Fruit fly (Drosophila melanogaster) whole organism, adult: ENCODE results near the gene MBD-like.

Experiments used
- CG11617 ChIP-seq: fragments of 200-800 bp; sonication (Bioruptor generic); optimal IDR thresholded peaks from 2 replicates; lab custom pipeline; 2017; ENCODE audit warnings: mild to moderate bottlenecking, missing biosample characterization, missing genetic modification reagents, missing genetic modification characterization
- CG12768 ChIP-seq: fragments of 200-800 bp; sonication (Bioruptor generic); optimal IDR thresholded peaks from 2 replicates; lab custom pipeline; 2017; ENCODE audit warnings: missing biosample characterization, missing genetic modification characterization, mild to moderate bottlenecking, moderate library complexity, missing genetic modification reagents
- CG14711 ChIP-seq: fragments of 200-800 bp; sonication (Bioruptor generic); optimal IDR thresholded peaks from 2 replicates; lab custom pipeline; 2018; ENCODE audit warnings: missing biosample characterization, mild to moderate bottlenecking, missing genetic modification characterization, moderate library complexity
- CG1620 ChIP-seq: fragments of 200-800 bp; sonication (Bioruptor generic); optimal IDR thresholded peaks from 2 replicates; lab custom pipeline; 2016; ENCODE audit warnings: missing biosample characterization, missing genetic modification characterization
- CG33017 ChIP-seq: fragments of 200-800 bp; sonication (Bioruptor generic); optimal IDR thresholded peaks from 2 replicates; lab custom pipeline; 2018; ENCODE audit warnings: missing biosample characterization, mild to moderate bottlenecking, missing genetic modification characterization, moderate library complexity
- CG5204 ChIP-seq: fragments of 200-800 bp; sonication (Bioruptor generic); optimal IDR thresholded peaks from 2 replicates; lab custom pipeline; 2016; ENCODE audit warnings: missing biosample characterization, missing genetic modification characterization
- CG7045 ChIP-seq: fragments of 200-800 bp; sonication (Bioruptor generic); optimal IDR thresholded peaks from 2 replicates; lab custom pipeline; 2017; ENCODE audit warnings: missing biosample characterization, mild to moderate bottlenecking, missing genetic modification characterization
- CG7101 ChIP-seq: fragments of 200-800 bp; sonication (Bioruptor generic); optimal IDR thresholded peaks from 2 replicates; lab custom pipeline; 2018; ENCODE audit warnings: missing biosample characterization, mild to moderate bottlenecking, missing genetic modification characterization, moderate library complexity
- Clk ChIP-seq: fragments of 200-800 bp; sonication (Bioruptor generic); optimal IDR thresholded peaks from 2 replicates; lab custom pipeline; 2017; ENCODE audit warnings: missing biosample characterization, missing genetic modification characterization
- Crg-1 ChIP-seq: fragments of 200-800 bp; sonication (Bioruptor generic); optimal IDR thresholded peaks from 2 replicates; lab custom pipeline; 2016; ENCODE audit warnings: missing biosample characterization, missing genetic modification characterization
- Hr96 ChIP-seq: fragments of 200-800 bp; sonication (Bioruptor generic); optimal IDR thresholded peaks from 2 replicates; lab custom pipeline; 2016; ENCODE audit warnings: missing biosample characterization, missing genetic modification characterization
- Mnt ChIP-seq: fragments of 200-800 bp; sonication (Bioruptor generic); optimal IDR thresholded peaks from 2 replicates; lab custom pipeline; 2016; ENCODE audit warnings: missing biosample characterization, mild to moderate bottlenecking, missing genetic modification characterization
- bab1 ChIP-seq: fragments of 200-800 bp; sonication (Bioruptor generic); optimal IDR thresholded peaks from 3 replicates; lab custom pipeline; 2019; ENCODE audit warnings: missing biosample characterization, mild to moderate bottlenecking, missing genetic modification characterization, moderate library complexity
- cic ChIP-seq: fragments of 200-800 bp; sonication (Bioruptor generic); optimal IDR thresholded peaks from 2 replicates; lab custom pipeline; 2017; ENCODE audit warnings: missing biosample characterization, mild to moderate bottlenecking, missing genetic modification characterization, moderate library complexity
- cnc ChIP-seq, 2 experiments: fragments of >200 bp; optimal IDR thresholded peaks; 2 replicates each; lab custom pipeline; 2017
- kay ChIP-seq: fragments of 200-800 bp; sonication (Bioruptor generic); peaks from one replicate; lab custom pipeline; 2016; ENCODE audit warnings: missing biosample characterization, missing genetic modification characterization, borderline replicate concordance
- ovo ChIP-seq: fragments of 200-800 bp; sonication (Bioruptor generic); optimal IDR thresholded peaks from 2 replicates; lab custom pipeline; 2016; ENCODE audit warnings: missing biosample characterization, missing genetic modification characterization
- pad ChIP-seq: fragments of 200-800 bp; sonication (Bioruptor generic); optimal IDR thresholded peaks from 3 replicates; lab custom pipeline; 2017; ENCODE audit warnings: missing biosample characterization, missing genetic modification characterization, mild to moderate bottlenecking, moderate library complexity, missing genetic modification reagents
- tj ChIP-seq: fragments of 200-800 bp; sonication (Bioruptor generic); optimal IDR thresholded peaks from 3 replicates; lab custom pipeline; 2017; ENCODE audit warnings: missing biosample characterization, mild to moderate bottlenecking, missing genetic modification characterization, moderate library complexity
- toe ChIP-seq: fragments of 200-800 bp; sonication (Bioruptor generic); optimal IDR thresholded peaks from 2 replicates; lab custom pipeline; 2016; ENCODE audit warnings: missing biosample characterization, missing genetic modification characterization

MBD-like gene

dm6 chr3R:9586663-9587248 is 27.2 kb downstream of the MBD-like start, which contains the start of gene P58IPK:
Gene P58IPK (plus strand): TSS chr3R:9586942.
- TF ChIP-seq kay (GFP tag; lab: Kevin White, UChicago): no peak
- peak; percentile 86 for TF ChIP-seq toe (GFP tag; lab: Kevin White, UChicago)
- TF ChIP-seq CG7045 (GFP tag; lab: Kevin White, UChicago): peak; percentile 10
- no peak for TF ChIP-seq Hr96
- peak; percentile 31 for TF ChIP-seq Clk (GFP tag; lab: Kevin White, UChicago)
- peak; percentile 46 for TF ChIP-seq cic (GFP tag; lab: Kevin White, UChicago)
- TF ChIP-seq Mnt (GFP tag; lab: Kevin White, UChicago): peak; percentile 77
- peak; percentile 45 for TF ChIP-seq CG11617 (GFP tag; lab: Kevin White, UChicago)
- peak; percentile 41 for TF ChIP-seq tj (GFP tag; lab: Kevin White, UChicago)
- TF ChIP-seq CG7101 (tag; lab: Kevin White, UChicago): peak; percentile 53
- peak; percentile 14 for TF ChIP-seq CG12768 (GFP tag; lab: Kevin White, UChicago)
- peak; percentile 49 for TF ChIP-seq CG14711 (tag; lab: Kevin White, UChicago)
- no peak for TF ChIP-seq cnc (optimal IDR thresholded peaks at IDR 0.05; lab: Kevin White, UChicago)
- TF ChIP-seq CG33017 (tag; lab: Kevin White, UChicago): peak; percentile 15
- peak; percentile 45 for TF ChIP-seq bab1 (GFP tag; lab: Kevin White, UChicago)
- no peak for TF ChIP-seq CG5204 (GFP tag; lab: Kevin White, UChicago)
- TF ChIP-seq Crg-1: no peak
- peak; percentile 51 for TF ChIP-seq pad (GFP tag; lab: Kevin White, UChicago)
- peak; percentile 72 for TF ChIP-seq CG1620 (GFP tag; lab: Kevin White, UChicago)

DNA sequence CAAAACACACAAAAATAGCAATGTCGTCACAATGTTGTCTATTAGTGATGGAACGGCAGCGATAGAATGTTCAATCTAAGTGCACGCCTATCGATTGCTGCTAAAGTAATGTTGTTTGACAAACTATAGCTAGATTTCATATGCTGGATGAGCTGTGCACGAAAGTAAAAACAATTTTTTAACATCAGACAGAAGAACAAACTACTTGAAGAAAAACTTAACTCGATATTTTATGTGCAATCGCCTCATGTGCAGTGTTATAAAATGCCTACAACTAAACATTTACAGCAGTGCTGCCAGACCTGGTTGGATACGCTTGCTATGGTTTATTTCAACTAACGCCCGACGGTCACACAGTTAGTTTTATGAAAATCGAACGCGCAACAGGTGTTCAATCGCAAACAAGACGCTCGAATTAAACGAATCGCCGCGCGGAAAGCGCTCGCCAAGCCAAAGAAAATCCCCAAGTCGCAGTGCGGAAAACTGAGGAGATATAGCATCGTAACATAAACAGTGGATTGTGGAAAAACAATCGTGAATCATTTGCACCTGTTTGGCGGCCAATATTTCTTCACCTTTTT is 31.5 kb downstream of the MBD-like start, which contains the start of the genes bocks and CG8312:
bocks (minus strand) TSS at position 51 of the 581 bp plus-strand sequence.
CG8312 (plus strand) TSS at position 358 of the 581 bp plus-strand sequence.
- TF ChIP-seq Hr96: no peak
- TF ChIP-seq pad (GFP tag; lab: Kevin White, UChicago): peak; percentile 61
- peak; percentile 59 for TF ChIP-seq tj (GFP tag; lab: Kevin White, UChicago)
- TF ChIP-seq CG11617 (GFP tag; lab: Kevin White, UChicago): peak; percentile 43
- peak; percentile 59 for TF ChIP-seq toe (GFP tag; lab: Kevin White, UChicago)
- TF ChIP-seq bab1 (GFP tag; lab: Kevin White, UChicago): peak; percentile 83
- TF ChIP-seq CG14711 (tag; lab: Kevin White, UChicago): peak; percentile 65
- TF ChIP-seq CG1620 (GFP tag; lab: Kevin White, UChicago): peak; percentile 67
- TF ChIP-seq ovo (GFP tag; lab: Kevin White, UChicago): peak; percentile 38
- TF ChIP-seq CG7045 (GFP tag; lab: Kevin White, UChicago): peak; percentile 39
- TF ChIP-seq Mnt (GFP tag; lab: Kevin White, UChicago): peak; percentile 82
- peak; percentile 55 for TF ChIP-seq CG12768 (GFP tag; lab: Kevin White, UChicago)
- no peak for TF ChIP-seq cnc (optimal IDR thresholded peaks at IDR 0.05; lab: Kevin White, UChicago)
- TF ChIP-seq CG33017 (tag; lab: Kevin White, UChicago): peak; percentile 41
- TF ChIP-seq CG5204 (GFP tag; lab: Kevin White, UChicago): no peak
- TF ChIP-seq kay (GFP tag; lab: Kevin White, UChicago): no peak
- peak; percentile 38 for TF ChIP-seq Clk (GFP tag; lab: Kevin White, UChicago)
- peak; percentile 61 for TF ChIP-seq CG7101 (tag; lab: Kevin White, UChicago)
- TF ChIP-seq Crg-1: peak; percentile 88
- TF ChIP-seq cic (GFP tag; lab: Kevin White, UChicago): peak; percentile 62

DNA sequence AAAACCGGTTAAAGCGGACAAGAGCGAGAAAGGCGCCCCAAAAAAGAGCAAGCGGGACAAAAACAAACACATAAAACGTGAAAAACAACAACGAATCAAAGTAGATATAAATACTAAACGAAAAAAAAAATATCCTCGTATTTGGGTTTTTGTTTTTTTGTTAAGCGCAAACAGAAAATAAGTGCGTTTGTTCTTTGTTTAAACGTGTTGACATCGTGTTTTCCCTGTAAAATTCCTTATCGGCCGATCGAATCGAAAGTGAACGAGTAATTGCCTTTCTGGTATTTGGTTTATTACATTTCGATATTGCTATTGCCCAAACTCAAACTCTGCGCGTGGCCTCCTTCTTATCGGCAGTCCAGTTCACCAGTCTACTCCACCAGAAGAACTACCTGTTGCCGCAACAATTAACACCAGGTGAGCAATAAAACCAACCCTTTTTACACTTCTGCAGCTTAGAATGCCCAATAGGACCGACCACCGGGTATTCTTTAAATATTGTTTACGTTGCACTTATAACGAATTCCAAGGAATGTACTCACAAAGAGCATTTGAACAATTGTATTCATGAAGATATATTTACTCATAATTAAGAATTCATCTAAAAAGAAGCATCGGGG is 32.3 kb downstream of the MBD-like start:
- TF ChIP-seq CG5204 (GFP tag; lab: Kevin White, UChicago) (no peak), bab1 (GFP tag; lab: Kevin White, UChicago) (no peak), CG14711 (tag; lab: Kevin White, UChicago) (no peak), Clk (GFP tag; lab: Kevin White, UChicago) (no peak), CG11617 (GFP tag; lab: Kevin White, UChicago) (no peak), CG1620 (GFP tag; lab: Kevin White, UChicago) (no peak), toe (GFP tag; lab: Kevin White, UChicago) (no peak), CG33017 (tag; lab: Kevin White, UChicago) (no peak), CG12768 (GFP tag; lab: Kevin White, UChicago) (no peak), CG7045 (GFP tag; lab: Kevin White, UChicago) (no peak), cnc (optimal IDR thresholded peaks at IDR 0.05; lab: Kevin White, UChicago) (no peak), kay (GFP tag; lab: Kevin White, UChicago) (no peak), Mnt (GFP tag; lab: Kevin White, UChicago) (no peak)

- TF ChIP-seq tj (GFP tag; lab: Kevin White, UChicago): peak; percentile 91
- TF ChIP-seq ovo (GFP tag; lab: Kevin White, UChicago): peak; percentile 5
- peak; percentile 1 for TF ChIP-seq Mnt (GFP tag; lab: Kevin White, UChicago)
- no peak for TF ChIP-seq CG7045 (GFP tag; lab: Kevin White, UChicago)
These were observed 34.1 kb downstream of the MBD-like start for dm6 chr3R:9593408-9594250.
